Fruit fly (Drosophila melanogaster): Measurements from ENCODE around the gene HLH4C.
A peak's percentile ranks its signal among the peaks of the same experiment; 100 is the strongest.

The HLH4C gene

dm6 chrX:4612454-4612853, 34.8 kb downstream of the HLH4C start (continued):
- peak; percentile 67 for TF ChIP-seq mirr (GFP tag; optimal IDR thresholded peaks at IDR 0.05)

dm6 chrX:4610481-4610880, 36.7 kb downstream of the HLH4C start:
- 0 out of 3 replicates have a peak, but pooled peaks have one; percentile 23 for TF ChIP-seq Dbx (GFP tag; IDR thresholded peaks at IDR 0.05)
- TF ChIP-seq Hr51 (GFP tag; optimal IDR thresholded peaks at IDR 0.05): no peak
- TF ChIP-seq rib (GFP tag; IDR thresholded peaks at IDR 0.05): 0 out of 2 replicates have a peak, but pooled peaks have one; percentile 36
- no peak for TF ChIP-seq tx (GFP tag; optimal IDR thresholded peaks at IDR 0.05)
- no peak for TF ChIP-seq B-H1 (GFP tag; IDR thresholded peaks at IDR 0.05)
- peak; percentile 64 for TF ChIP-seq CG2120 (GFP tag; optimal IDR thresholded peaks at IDR 0.05)
- no peak for TF ChIP-seq tna (GFP tag; IDR thresholded peaks at IDR 0.05; ENCODE audit: partially characterized antibody)
- TF ChIP-seq CG17612 (GFP tag; IDR thresholded peaks at IDR 0.05): no peak
- no peak for TF ChIP-seq D19A (tag; optimal IDR thresholded peaks at IDR 0.05)
- no peak for TF ChIP-seq HLH3B (GFP tag; IDR thresholded peaks at IDR 0.05)
- no peak for TF ChIP-seq CG17328 (GFP tag; IDR thresholded peaks at IDR 0.05)
- TF ChIP-seq E2f1 (GFP tag; IDR thresholded peaks at IDR 0.05): no peak
- no peak for TF ChIP-seq CG3838 (GFP tag; optimal IDR thresholded peaks at IDR 0.05)
- no peak for TF ChIP-seq H2.0 (GFP tag; IDR thresholded peaks at IDR 0.05)
- TF ChIP-seq aop (GFP tag; IDR thresholded peaks at IDR 0.05): no peak
- no peak for TF ChIP-seq CG4617 (GFP tag; optimal IDR thresholded peaks at IDR 0.05; ENCODE audit: borderline replicate concordance)
- TF ChIP-seq CG10147 (GFP tag; optimal IDR thresholded peaks at IDR 0.05): no peak
- no peak for TF ChIP-seq CG8089 (GFP tag; optimal IDR thresholded peaks at IDR 0.05)
- peak; percentile 48 for TF ChIP-seq gro (GFP tag; optimal IDR thresholded peaks at IDR 0.05)
- no peak for TF ChIP-seq gce (GFP tag; IDR thresholded peaks at IDR 0.05)
- no peak for TF ChIP-seq CG12391 (tag; optimal IDR thresholded peaks at IDR 0.05)
- TF ChIP-seq tio (GFP tag; optimal IDR thresholded peaks at IDR 0.05): peak; percentile 11
- TF ChIP-seq caup (GFP tag; optimal IDR thresholded peaks at IDR 0.05; ENCODE audit: severe bottlenecking): peak; percentile 63
- TF ChIP-seq CG10565 (GFP tag; optimal IDR thresholded peaks at IDR 0.05): no peak
- no peak for TF ChIP-seq dati (GFP tag; IDR thresholded peaks at IDR 0.05)
- TF ChIP-seq jigr1 (GFP tag; IDR thresholded peaks at IDR 0.05): no peak
- peak; percentile 13 for TF ChIP-seq gem (tag; optimal IDR thresholded peaks at IDR 0.05)
- peak; percentile 69 for TF ChIP-seq Hmr (GFP tag; optimal IDR thresholded peaks at IDR 0.05)
- no peak for TF ChIP-seq gfzf (GFP tag; optimal IDR thresholded peaks at IDR 0.05)
- no peak for TF ChIP-seq Dad (GFP tag; optimal IDR thresholded peaks at IDR 0.05)
- TF ChIP-seq cwo (GFP tag; optimal IDR thresholded peaks at IDR 0.05): peak; percentile 19
- TF ChIP-seq Trl (optimal IDR thresholded peaks at IDR 0.05): no peak
- TF ChIP-seq Trl (GFP tag; optimal IDR thresholded peaks at IDR 0.05): peak; percentile 28
- peak; percentile 39 for TF ChIP-seq ash1 (GFP tag; optimal IDR thresholded peaks at IDR 0.05)
- no peak for TF ChIP-seq Lim3 (GFP tag; IDR thresholded peaks at IDR 0.05)
- no peak for TF ChIP-seq CG14710 (tag; optimal IDR thresholded peaks at IDR 0.05)
- peak; percentile 21 for TF ChIP-seq CG7928 (GFP tag; optimal IDR thresholded peaks at IDR 0.05)
- TF ChIP-seq CG4328 (GFP tag; optimal IDR thresholded peaks at IDR 0.05): no peak
- peak; percentile 65 for TF ChIP-seq sens (GFP tag)
- no peak for TF ChIP-seq zen (tag; optimal IDR thresholded peaks at IDR 0.05)
- TF ChIP-seq gcm2 (GFP tag; optimal IDR thresholded peaks at IDR 0.05): no peak
- no peak for TF ChIP-seq bigmax (GFP tag; optimal IDR thresholded peaks at IDR 0.05)
- TF ChIP-seq Vsx1 (GFP tag; optimal IDR thresholded peaks at IDR 0.05): no peak
- no peak for TF ChIP-seq CG8924 (tag; optimal IDR thresholded peaks at IDR 0.05)
- no peak for TF ChIP-seq trh (GFP tag; optimal IDR thresholded peaks at IDR 0.05)
- TF ChIP-seq Fer3 (tag; optimal IDR thresholded peaks at IDR 0.05): peak; percentile 48
- peak; percentile 20 for TF ChIP-seq zfh2 (GFP tag; optimal IDR thresholded peaks at IDR 0.05)
- TF ChIP-seq cg (GFP tag; optimal IDR thresholded peaks at IDR 0.05): no peak
- TF ChIP-seq CG14860 (GFP tag; IDR thresholded peaks at IDR 0.05; ENCODE audit: partially characterized antibody): no peak

Measured in whole organism, embryonic.